Worm (Caenorhabditis elegans): ENCODE results near the gene rbm-17.

The rbm-17 gene

DNA sequence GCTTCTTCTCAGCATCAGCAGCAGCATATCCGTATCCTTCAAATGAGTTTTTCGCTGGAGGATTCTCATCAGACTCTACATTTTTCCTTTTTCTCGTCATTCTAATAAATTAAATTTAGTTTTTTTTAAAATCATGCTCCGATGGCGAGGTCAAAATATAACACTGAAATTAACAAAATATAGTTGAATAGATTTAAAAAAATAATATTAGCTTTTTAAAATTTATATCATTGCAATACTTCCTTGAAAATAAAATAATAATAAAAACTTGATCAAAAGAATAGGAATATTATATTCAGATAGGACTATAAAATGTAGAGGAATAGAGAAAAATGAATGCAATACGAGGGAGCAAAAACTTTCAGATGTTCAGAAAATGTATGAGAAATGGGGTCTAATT is 49.9 kb downstream of the rbm-17 start, which contains the start of gene ZK792.5:
TSS of gene ZK792.5 (minus strand) at position 101 of the 400 bp plus-strand sequence.
- TF ChIP-seq swsn-7 (tag; optimal IDR thresholded peaks at IDR 0.05) (no peak), ceh-8 (GFP tag; optimal IDR thresholded peaks at IDR 0.05) (no peak)
